Worm (Caenorhabditis elegans) whole organism, L2 larva: Measurements from ENCODE around the gene aldo-1.

Experiments used
- C34F6.9 ChIP-seq: fragments of 150-350 bp; optimal IDR thresholded peaks from 2 replicates; lab custom pipeline; 2014; ENCODE audit warnings: missing biosample characterization, missing genetic modification characterization
- F13H6.1 ChIP-seq: sonication (generic microtip); optimal IDR thresholded peaks from 2 replicates; lab custom pipeline; 2016; ENCODE audit warnings: missing genetic modification characterization, missing compliant biosample characterization
- R02D3.7 ChIP-seq: fragments of 150-350 bp; optimal IDR thresholded peaks from 2 replicates; lab custom pipeline; 2014; ENCODE audit warnings: missing biosample characterization, missing genetic modification characterization
- Y55F3AM.14 ChIP-seq: fragments of 200-800 bp; sonication (Bioruptor generic); optimal IDR thresholded peaks from 2 replicates; lab custom pipeline; 2018; ENCODE audit warnings: mild to moderate bottlenecking, missing genetic modification characterization, missing compliant biosample characterization
- ZK546.5 ChIP-seq: sonication (generic microtip); optimal IDR thresholded peaks from 2 replicates; lab custom pipeline; 2017; ENCODE audit warnings: missing biosample characterization, missing genetic modification characterization
- alr-1 ChIP-seq: fragments of 150-350 bp; optimal IDR thresholded peaks from 2 replicates; lab custom pipeline; 2014; ENCODE audit warnings: missing biosample characterization, missing genetic modification characterization
- aly-2 ChIP-seq: fragments of 150-350 bp; optimal IDR thresholded peaks from 2 replicates; lab custom pipeline; 2014; ENCODE audit warnings: missing biosample characterization, missing genetic modification characterization
- ama-1 ChIP-seq: fragments of 150-350 bp; optimal IDR thresholded peaks from 2 replicates; lab custom pipeline; 2018; ENCODE audit warnings: inconsistent platforms
- blmp-1 ChIP-seq: sonication (generic microtip); optimal IDR thresholded peaks from 2 replicates; lab custom pipeline; 2017; ENCODE audit warnings: missing genetic modification characterization, mild to moderate bottlenecking, missing compliant biosample characterization, antibody characterized with exemption, moderate library complexity; ENCODE audit not compliant: insufficient read depth
- ceh-16 ChIP-seq: fragments of 150-350 bp; optimal IDR thresholded peaks from 2 replicates; lab custom pipeline; 2014; ENCODE audit warnings: missing biosample characterization, missing genetic modification characterization
- ceh-82 ChIP-seq: fragments of 150-350 bp; optimal IDR thresholded peaks from 2 replicates; lab custom pipeline; 2014; ENCODE audit warnings: missing biosample characterization, missing genetic modification characterization
- crh-2 ChIP-seq: sonication (generic microtip); optimal IDR thresholded peaks from 2 replicates; lab custom pipeline; 2017; ENCODE audit warnings: missing biosample characterization, missing genetic modification characterization
- egl-27 ChIP-seq: sonication (generic microtip); optimal IDR thresholded peaks from 3 replicates; lab custom pipeline; 2017; ENCODE audit warnings: missing biosample characterization, missing genetic modification reagents, missing genetic modification characterization
- elt-1 ChIP-seq: fragments of 150-350 bp; optimal IDR thresholded peaks from 2 replicates; lab custom pipeline; 2014; ENCODE audit warnings: missing biosample characterization, missing genetic modification characterization
- elt-3 ChIP-seq: sonication (generic microtip); optimal IDR thresholded peaks from 2 replicates; lab custom pipeline; 2017; ENCODE audit warnings: missing biosample characterization, missing genetic modification characterization
- fos-1 ChIP-seq: fragments of 150-350 bp; optimal IDR thresholded peaks from 2 replicates; lab custom pipeline; 2014; ENCODE audit warnings: missing biosample characterization, missing genetic modification characterization
- gmeb-1 ChIP-seq: fragments of 150-350 bp; optimal IDR thresholded peaks from 2 replicates; lab custom pipeline; 2014; ENCODE audit warnings: missing biosample characterization, missing genetic modification characterization
- lin-13 ChIP-seq: fragments of 150-350 bp; optimal IDR thresholded peaks from 2 replicates; lab custom pipeline; 2014; ENCODE audit warnings: missing biosample characterization, missing genetic modification reagents, missing genetic modification characterization
- lin-39 ChIP-seq: fragments of 150-350 bp; optimal IDR thresholded peaks from 2 replicates; lab custom pipeline; 2014; ENCODE audit warnings: missing biosample characterization, missing genetic modification reagents, missing genetic modification characterization
- lsy-2 ChIP-seq, 2 experiments: fragments of 150-350 bp in 1 of 2; sonication (generic microtip) in 1 of 2; optimal IDR thresholded peaks; 2 replicates each; lab custom pipeline; 2014 to 2017; ENCODE audit warnings: missing biosample characterization in 2 of 2, missing genetic modification characterization in 2 of 2
- mbf-1 ChIP-seq: sonication (generic microtip); optimal IDR thresholded peaks from 2 replicates; lab custom pipeline; 2017; ENCODE audit warnings: missing biosample characterization, missing genetic modification characterization
- mdl-1 ChIP-seq, 2 experiments: fragments of 150-350 bp in 1 of 2; sonication (generic microtip) in 1 of 2; optimal IDR thresholded peaks; 2 replicates each; lab custom pipeline; 2017; ENCODE audit warnings: missing biosample characterization in 2 of 2, missing genetic modification characterization in 2 of 2
- nhr-10 ChIP-seq: sonication (generic microtip); optimal IDR thresholded peaks from 2 replicates; lab custom pipeline; 2017; ENCODE audit warnings: missing biosample characterization, missing genetic modification characterization
- nhr-11 ChIP-seq: fragments of 150-350 bp; optimal IDR thresholded peaks from 2 replicates; lab custom pipeline; 2014; ENCODE audit warnings: missing biosample characterization, missing genetic modification characterization
- nhr-12 ChIP-seq: fragments of 150-350 bp; optimal IDR thresholded peaks from 2 replicates; lab custom pipeline; 2014; ENCODE audit warnings: missing biosample characterization, missing genetic modification characterization
- nhr-129 ChIP-seq: fragments of 150-350 bp; optimal IDR thresholded peaks from 2 replicates; lab custom pipeline; 2014; ENCODE audit warnings: missing biosample characterization, missing genetic modification characterization
- nhr-21 ChIP-seq: fragments of 150-350 bp; optimal IDR thresholded peaks from 2 replicates; lab custom pipeline; 2014; ENCODE audit warnings: missing biosample characterization, missing genetic modification characterization
- nhr-237 ChIP-seq: fragments of 150-350 bp; optimal IDR thresholded peaks from 2 replicates; lab custom pipeline; 2014; ENCODE audit warnings: missing biosample characterization, missing genetic modification characterization
- nhr-25 ChIP-seq: fragments of 150-350 bp; sonication (generic microtip); optimal IDR thresholded peaks from 3 replicates; lab custom pipeline; 2014; ENCODE audit warnings: missing biosample characterization, missing genetic modification characterization
- nhr-6 ChIP-seq: fragments of 150-350 bp; optimal IDR thresholded peaks from 2 replicates; lab custom pipeline; 2014; ENCODE audit warnings: missing biosample characterization, missing genetic modification characterization
- peb-1 ChIP-seq: fragments of 150-350 bp; optimal IDR thresholded peaks from 2 replicates; lab custom pipeline; 2014; ENCODE audit warnings: missing biosample characterization, missing genetic modification characterization
- sem-4 ChIP-seq: fragments of 150-350 bp; optimal IDR thresholded peaks from 2 replicates; lab custom pipeline; 2014; ENCODE audit warnings: missing biosample characterization, missing genetic modification reagents, missing genetic modification characterization
- skn-1 ChIP-seq: sonication (generic microtip); optimal IDR thresholded peaks from 2 replicates; lab custom pipeline; 2017; ENCODE audit warnings: missing biosample characterization, missing genetic modification characterization
- sma-3 ChIP-seq: sonication (generic microtip); optimal IDR thresholded peaks from 2 replicates; lab custom pipeline; 2016; ENCODE audit warnings: missing genetic modification reagents, missing genetic modification characterization, missing compliant biosample characterization
- sma-9 ChIP-seq, 2 experiments: fragments of 150-350 bp in 1 of 2; sonication (generic microtip) in 1 of 2; optimal IDR thresholded peaks; 2 replicates each; lab custom pipeline; 2014 to 2016; ENCODE audit warnings: missing genetic modification characterization in 2 of 2, mild to moderate bottlenecking in 1 of 2, missing biosample characterization in 1 of 2, missing compliant biosample characterization in 1 of 2, missing genetic modification reagents in 1 of 2, moderate library complexity in 1 of 2
- snpc-4 ChIP-seq: fragments of 150-350 bp; optimal IDR thresholded peaks from 2 replicates; lab custom pipeline; 2014; ENCODE audit warnings: missing biosample characterization, missing genetic modification characterization
- unc-39 ChIP-seq: fragments of 150-350 bp; optimal IDR thresholded peaks from 2 replicates; lab custom pipeline; 2014; ENCODE audit warnings: missing biosample characterization, missing genetic modification characterization
- unc-55 ChIP-seq: fragments of 150-350 bp; sonication (generic microtip); optimal IDR thresholded peaks from 3 replicates; lab custom pipeline; 2014; ENCODE audit warnings: missing biosample characterization, missing genetic modification reagents, missing genetic modification characterization
- zag-1 ChIP-seq: fragments of 150-350 bp; optimal IDR thresholded peaks from 2 replicates; lab custom pipeline; 2014; ENCODE audit warnings: missing biosample characterization, missing genetic modification characterization
- ztf-1 ChIP-seq: fragments of 200-800 bp; sonication (Bioruptor generic); conservative IDR thresholded peaks from 2 replicates; pipeline ENCODE4 v1.3.6; 2022; ENCODE audit warnings: missing genetic modification characterization, missing compliant biosample characterization
- ztf-11 ChIP-seq: sonication (generic microtip); optimal IDR thresholded peaks from 2 replicates; lab custom pipeline; 2017; ENCODE audit warnings: missing biosample characterization, missing genetic modification characterization
- ztf-4 ChIP-seq: fragments of 150-350 bp; optimal IDR thresholded peaks from 2 replicates; lab custom pipeline; 2014; ENCODE audit warnings: missing biosample characterization, missing genetic modification characterization

The aldo-1 gene

DNA sequence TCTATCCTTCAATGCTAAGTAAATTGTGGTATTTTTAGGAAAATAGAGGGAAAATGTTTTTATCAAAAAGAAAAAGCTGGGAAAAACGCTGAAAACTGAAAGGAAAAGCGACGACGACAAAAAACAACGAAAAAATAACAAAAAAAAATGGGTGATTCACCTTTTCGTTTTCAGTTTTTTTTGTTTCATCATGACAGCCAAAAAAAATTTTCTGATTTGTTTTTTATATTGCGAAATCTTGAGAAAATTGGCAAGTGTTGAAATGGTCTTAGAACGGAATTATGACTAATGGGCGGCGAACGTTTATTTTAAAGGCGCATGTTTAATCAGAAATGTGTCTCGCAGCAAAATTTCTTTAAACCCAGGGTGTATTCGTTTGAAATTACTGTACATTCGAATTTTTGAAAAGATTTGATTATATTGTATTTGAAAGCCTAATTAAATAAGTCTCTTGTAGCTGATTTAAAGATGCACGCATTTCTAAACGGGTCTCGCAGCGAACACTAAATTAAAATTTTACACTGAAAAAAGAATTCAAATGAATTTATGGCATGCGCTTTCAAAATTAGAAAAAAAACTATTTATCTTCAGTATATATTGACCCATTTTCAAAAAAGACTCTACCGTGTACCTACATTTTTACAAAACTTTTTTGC is 28.9 kb downstream of the aldo-1 start:
- TF ChIP-seq alr-1 (tag; lab: Kevin White, UChicago) (no peak), skn-1 (tag; lab: Kevin White, UChicago) (no peak), sma-3 (GFP tag; lab: Kevin White, UChicago) (no peak), Y55F3AM.14 (no peak), unc-39 (tag; lab: Kevin White, UChicago) (no peak), elt-3 (no peak), ama-1 (no peak), ceh-16 (tag; lab: Kevin White, UChicago) (no peak), gmeb-1 (tag; lab: Kevin White, UChicago) (no peak), ZK546.5 (no peak), elt-1 (tag; lab: Kevin White, UChicago) (no peak), egl-27 (no peak), C34F6.9 (no peak), crh-2 (tag; lab: Kevin White, UChicago) (no peak)

- TF ChIP-seq C34F6.9 (no peak), sma-9 (GFP tag; optimal IDR thresholded peaks at IDR 0.05; lab: Kevin White, UChicago) (peak; percentile 14), sma-9 (tag; optimal IDR thresholded peaks at IDR 0.05; lab: Kevin White, UChicago) (no peak), crh-2 (tag; lab: Kevin White, UChicago) (peak; percentile 20), nhr-6 (peak; percentile 12), F13H6.1 (tag; lab: Kevin White, UChicago) (peak; percentile 41), egl-27 (peak; percentile 7), ceh-16 (tag; lab: Kevin White, UChicago) (no peak), blmp-1 (tag; lab: Kevin White, UChicago) (peak; percentile 11), nhr-25 (tag; lab: Kevin White, UChicago) (peak; percentile 62)
- TF ChIP-seq, all 48 proteins: peak for 7
Measured at ce11 chrIII:13534704-13535103, 30.0 kb downstream of the aldo-1 start.

- TF ChIP-seq snpc-4 (tag; lab: Kevin White, UChicago): no peak
- no peak for TF ChIP-seq fos-1 (tag; lab: Kevin White, UChicago)
- no peak for TF ChIP-seq sem-4
- no peak for TF ChIP-seq lin-39 (tag; lab: Kevin White, UChicago)
- no peak for TF ChIP-seq crh-2 (tag; lab: Kevin White, UChicago)
- TF ChIP-seq sma-3 (GFP tag; lab: Kevin White, UChicago): no peak
- no peak for TF ChIP-seq ama-1
- no peak for TF ChIP-seq unc-39 (tag; lab: Kevin White, UChicago)
- TF ChIP-seq lin-13 (GFP tag; lab: Kevin White, UChicago): no peak
- no peak for TF ChIP-seq nhr-12 (tag; lab: Kevin White, UChicago)
- TF ChIP-seq blmp-1 (tag; lab: Kevin White, UChicago): no peak
- no peak for TF ChIP-seq nhr-237 (tag; lab: Kevin White, UChicago)
- no peak for TF ChIP-seq ceh-82 (tag; lab: Kevin White, UChicago)
- no peak for TF ChIP-seq unc-55 (GFP tag; lab: Kevin White, UChicago)
- TF ChIP-seq sma-9 (GFP tag; optimal IDR thresholded peaks at IDR 0.05; lab: Kevin White, UChicago): no peak
- TF ChIP-seq sma-9 (tag; optimal IDR thresholded peaks at IDR 0.05; lab: Kevin White, UChicago): no peak
- TF ChIP-seq nhr-21 (tag; lab: Kevin White, UChicago): no peak
- TF ChIP-seq lsy-2 (tag; optimal IDR thresholded peaks at IDR 0.05; lab: Kevin White, UChicago): no peak
- no peak for TF ChIP-seq F13H6.1 (tag; lab: Kevin White, UChicago)
Measured at ce11 chrIII:13530838-13531237, 33.9 kb downstream of the aldo-1 start.

- TF ChIP-seq snpc-4 (tag; lab: Kevin White, UChicago): no peak
- no peak for TF ChIP-seq ztf-4 (tag; lab: Kevin White, UChicago)
- no peak for TF ChIP-seq ceh-16 (tag; lab: Kevin White, UChicago)
- TF ChIP-seq aly-2: no peak
- TF ChIP-seq sem-4: peak; percentile 21
- TF ChIP-seq mdl-1 (tag; optimal IDR thresholded peaks at IDR 0.05; lab: Kevin White, UChicago): no peak
- no peak for TF ChIP-seq nhr-11
- no peak for TF ChIP-seq mbf-1 (tag; lab: Kevin White, UChicago)
- no peak for TF ChIP-seq lin-39 (tag; lab: Kevin White, UChicago)
- TF ChIP-seq gmeb-1 (tag; lab: Kevin White, UChicago): peak; percentile 75
- no peak for TF ChIP-seq ztf-11 (tag; lab: Kevin White, UChicago)
- no peak for TF ChIP-seq elt-3
- no peak for TF ChIP-seq Y55F3AM.14
- no peak for TF ChIP-seq nhr-10 (tag; lab: Kevin White, UChicago)
- no peak for TF ChIP-seq nhr-12 (tag; lab: Kevin White, UChicago)
- TF ChIP-seq ama-1: no peak
- TF ChIP-seq ZK546.5: no peak
- peak; percentile 53 for TF ChIP-seq C34F6.9
- TF ChIP-seq alr-1 (tag; lab: Kevin White, UChicago): no peak
- TF ChIP-seq skn-1 (tag; lab: Kevin White, UChicago): no peak
- no peak for TF ChIP-seq R02D3.7 (tag; lab: Kevin White, UChicago)
- TF ChIP-seq nhr-25 (tag; lab: Kevin White, UChicago): peak; percentile 70
- TF ChIP-seq fos-1 (tag; lab: Kevin White, UChicago): peak; percentile 5
- peak; percentile 53 for TF ChIP-seq nhr-129 (tag; lab: Kevin White, UChicago)
- TF ChIP-seq nhr-21 (tag; lab: Kevin White, UChicago): peak; percentile 60
- TF ChIP-seq lsy-2 (tag; optimal IDR thresholded peaks at IDR 0.05; lab: Kevin White, UChicago): peak; percentile 47 to 77
- no peak for TF ChIP-seq peb-1 (tag; lab: Kevin White, UChicago)
- TF ChIP-seq unc-39 (tag; lab: Kevin White, UChicago): no peak
- peak; percentile 80 for TF ChIP-seq unc-55 (GFP tag; lab: Kevin White, UChicago)
- peak; percentile 96 for TF ChIP-seq blmp-1 (tag; lab: Kevin White, UChicago)
- no peak for TF ChIP-seq zag-1
- TF ChIP-seq ztf-1: no peak
Measured at ce11 chrIII:13530017-13530416, 34.7 kb downstream of the aldo-1 start.
